Worm (Caenorhabditis elegans) whole organism, late embryonic: ENCODE results near the gene cyp-14A4.
A peak's percentile ranks its signal among the peaks of the same experiment; 100 is the strongest.

Source experiments
- C08G9.2 ChIP-seq: sonication (generic microtip); optimal IDR thresholded peaks from 2 replicates; lab custom pipeline; 2016; ENCODE audit warnings: mild to moderate bottlenecking, missing genetic modification characterization, moderate library complexity, missing compliant biosample characterization
- C38D4.7 ChIP-seq: fragments of 200-800 bp; sonication (Bioruptor generic); optimal IDR thresholded peaks from 2 replicates; lab custom pipeline; 2018; ENCODE audit warnings: mild to moderate bottlenecking, missing genetic modification characterization, moderate library complexity, missing compliant biosample characterization
- F13H6.1 ChIP-seq: sonication (generic microtip); optimal IDR thresholded peaks from 2 replicates; lab custom pipeline; 2016; ENCODE audit warnings: missing genetic modification characterization, missing compliant biosample characterization
- K02D7.2 ChIP-seq: sonication (generic microtip); optimal IDR thresholded peaks from 2 replicates; lab custom pipeline; 2017; ENCODE audit warnings: mild to moderate bottlenecking, missing genetic modification characterization, missing compliant biosample characterization
- K09A11.1 ChIP-seq: sonication (generic microtip); optimal IDR thresholded peaks from 2 replicates; lab custom pipeline; 2017; ENCODE audit warnings: antibody characterized with exemption, mild to moderate bottlenecking, missing genetic modification characterization, missing compliant biosample characterization; ENCODE audit not compliant: insufficient read depth
- T23F11.4 ChIP-seq: fragments of 200-800 bp; sonication (Bioruptor generic); optimal IDR thresholded peaks from 2 replicates; lab custom pipeline; 2018; ENCODE audit warnings: mild to moderate bottlenecking, missing genetic modification characterization, missing compliant biosample characterization
- Y22D7AL.16 ChIP-seq: sonication (generic microtip); optimal IDR thresholded peaks from 2 replicates; lab custom pipeline; 2016; ENCODE audit warnings: missing genetic modification characterization, missing compliant biosample characterization
- ahr-1 ChIP-seq: sonication (generic microtip); optimal IDR thresholded peaks from 2 replicates; lab custom pipeline; 2016; ENCODE audit warnings: missing genetic modification characterization, missing compliant biosample characterization
- ama-1 ChIP-seq: fragments of 150-350 bp; optimal IDR thresholded peaks from 2 replicates; lab custom pipeline; 2014
- ceh-14 ChIP-seq: sonication (generic microtip); optimal IDR thresholded peaks from 2 replicates; lab custom pipeline; 2016; ENCODE audit warnings: missing genotype, missing genetic modification characterization, missing compliant biosample characterization
- ceh-18 ChIP-seq: sonication (generic microtip); optimal IDR thresholded peaks from 2 replicates; lab custom pipeline; 2016; ENCODE audit warnings: missing genetic modification characterization, missing compliant biosample characterization
- ceh-2 ChIP-seq: sonication (generic microtip); optimal IDR thresholded peaks from 2 replicates; lab custom pipeline; 2016; ENCODE audit warnings: missing genotype, missing genetic modification characterization, missing compliant biosample characterization
- ceh-22 ChIP-seq: sonication (generic microtip); optimal IDR thresholded peaks from 2 replicates; lab custom pipeline; 2017; ENCODE audit warnings: missing biosample characterization, missing genetic modification characterization
- ceh-24 ChIP-seq: sonication (generic microtip); optimal IDR thresholded peaks from 2 replicates; lab custom pipeline; 2016; ENCODE audit warnings: mild to moderate bottlenecking, missing genetic modification characterization, missing compliant biosample characterization
- ceh-30 ChIP-seq: fragments of 150-350 bp; optimal IDR thresholded peaks from 2 replicates; lab custom pipeline; 2014; ENCODE audit warnings: missing biosample characterization, missing genetic modification characterization
- ceh-45 ChIP-seq: fragments of 200-800 bp; sonication (Bioruptor generic); IDR thresholded peaks from 2 replicates; pipeline ENCODE4 v1.3.6; 2022; ENCODE audit warnings: missing genetic modification reagents, missing genetic modification characterization, missing compliant biosample characterization
- ceh-6 ChIP-seq: fragments of 200-800 bp; sonication (Bioruptor generic); optimal IDR thresholded peaks from 2 replicates; lab custom pipeline; 2018; ENCODE audit warnings: mild to moderate bottlenecking, missing genetic modification characterization, missing compliant biosample characterization
- ceh-9 ChIP-seq: sonication (generic microtip); optimal IDR thresholded peaks from 2 replicates; lab custom pipeline; 2016; ENCODE audit warnings: mild to moderate bottlenecking, missing genetic modification characterization, inconsistent platforms, missing compliant biosample characterization
- dmd-4 ChIP-seq: sonication (generic microtip); optimal IDR thresholded peaks from 2 replicates; lab custom pipeline; 2016; ENCODE audit warnings: borderline replicate concordance, missing genetic modification characterization, missing compliant biosample characterization
- dve-1 ChIP-seq: sonication (generic microtip); optimal IDR thresholded peaks from 2 replicates; lab custom pipeline; 2017; ENCODE audit warnings: antibody characterized with exemption, mild to moderate bottlenecking, missing genetic modification characterization, missing compliant biosample characterization
- elt-2 ChIP-seq: sonication (generic microtip); optimal IDR thresholded peaks from 2 replicates; lab custom pipeline; 2016; ENCODE audit warnings: missing genetic modification reagents, missing genetic modification characterization, missing compliant biosample characterization
- elt-4 ChIP-seq: sonication (generic microtip); optimal IDR thresholded peaks from 2 replicates; lab custom pipeline; 2016; ENCODE audit warnings: missing genetic modification characterization, missing compliant biosample characterization
- ets-4 ChIP-seq: sonication (generic microtip); optimal IDR thresholded peaks from 2 replicates; lab custom pipeline; 2016; ENCODE audit warnings: missing genetic modification characterization, missing compliant biosample characterization
- gmeb-2 ChIP-seq: sonication (generic microtip); optimal IDR thresholded peaks from 2 replicates; lab custom pipeline; 2016; ENCODE audit warnings: missing genetic modification characterization, inconsistent platforms, missing compliant biosample characterization
- hlh-13 ChIP-seq: fragments of 200-800 bp; sonication (Bioruptor generic); optimal IDR thresholded peaks from 2 replicates; lab custom pipeline; 2018; ENCODE audit warnings: mild to moderate bottlenecking, missing genetic modification characterization, missing compliant biosample characterization
- hlh-15 ChIP-seq: sonication (generic microtip); optimal IDR thresholded peaks from 2 replicates; lab custom pipeline; 2016; ENCODE audit warnings: missing genetic modification characterization, missing compliant biosample characterization
- hlh-6 ChIP-seq: sonication (generic microtip); optimal IDR thresholded peaks from 2 replicates; lab custom pipeline; 2016; ENCODE audit warnings: missing genotype, missing genetic modification characterization, missing compliant biosample characterization
- lin-11 ChIP-seq: fragments of 200-800 bp; sonication (Bioruptor generic); optimal IDR thresholded peaks from 2 replicates; lab custom pipeline; 2018; ENCODE audit warnings: mild to moderate bottlenecking, missing genetic modification characterization, missing compliant biosample characterization
- madf-2 ChIP-seq: sonication (generic microtip); optimal IDR thresholded peaks from 2 replicates; lab custom pipeline; 2017; ENCODE audit warnings: missing genetic modification characterization, missing compliant biosample characterization
- nfya-1 ChIP-seq: sonication (generic microtip); optimal IDR thresholded peaks from 2 replicates; lab custom pipeline; 2017; ENCODE audit warnings: missing genetic modification characterization, mild to moderate bottlenecking, missing compliant biosample characterization, antibody characterized with exemption, moderate library complexity
- nhr-11 ChIP-seq: fragments of 150-350 bp; optimal IDR thresholded peaks from 2 replicates; lab custom pipeline; 2014; ENCODE audit warnings: missing biosample characterization, missing genetic modification characterization
- nhr-232 ChIP-seq: sonication (generic microtip); optimal IDR thresholded peaks from 2 replicates; lab custom pipeline; 2016; ENCODE audit warnings: missing genetic modification characterization, missing compliant biosample characterization
- pat-9 ChIP-seq: fragments of 200-800 bp; sonication (Bioruptor generic); optimal IDR thresholded peaks from 2 replicates; lab custom pipeline; 2018; ENCODE audit warnings: mild to moderate bottlenecking, missing genetic modification characterization, moderate library complexity, missing compliant biosample characterization
- pax-1 ChIP-seq: fragments of 150-350 bp; optimal IDR thresholded peaks from 2 replicates; lab custom pipeline; 2014; ENCODE audit warnings: missing biosample characterization, missing genetic modification characterization
- pha-2 ChIP-seq: sonication (generic microtip); optimal IDR thresholded peaks from 2 replicates; lab custom pipeline; 2017; ENCODE audit warnings: mild to moderate bottlenecking, missing genetic modification characterization, missing compliant biosample characterization
- pqm-1 ChIP-seq: sonication (generic microtip); optimal IDR thresholded peaks from 2 replicates; lab custom pipeline; 2016; ENCODE audit warnings: missing genetic modification characterization, missing compliant biosample characterization
- ref-2 ChIP-seq: sonication (generic microtip); optimal IDR thresholded peaks from 2 replicates; lab custom pipeline; 2016; ENCODE audit warnings: missing genetic modification characterization, missing compliant biosample characterization
- rnt-1 ChIP-seq: sonication (generic microtip); optimal IDR thresholded peaks from 2 replicates; lab custom pipeline; 2016; ENCODE audit warnings: missing genetic modification characterization, missing compliant biosample characterization
- sox-2 ChIP-seq: fragments of 200-800 bp; sonication (Bioruptor generic); IDR thresholded peaks from 2 replicates; pipeline ENCODE4 v1.3.6; 2022; ENCODE audit warnings: missing genetic modification reagents, missing genetic modification characterization, missing compliant biosample characterization
- tbx-2 ChIP-seq: sonication (generic microtip); optimal IDR thresholded peaks from 2 replicates; lab custom pipeline; 2016; ENCODE audit warnings: missing genetic modification characterization, missing compliant biosample characterization
- tbx-7 ChIP-seq: sonication (generic microtip); optimal IDR thresholded peaks from 2 replicates; lab custom pipeline; 2016; ENCODE audit warnings: missing genotype, missing genetic modification characterization, missing compliant biosample characterization
- unc-55 ChIP-seq: sonication (generic microtip); optimal IDR thresholded peaks from 2 replicates; lab custom pipeline; 2017; ENCODE audit warnings: missing biosample characterization, missing genetic modification reagents, missing genetic modification characterization
- unc-86 ChIP-seq: sonication (generic microtip); optimal IDR thresholded peaks from 2 replicates; lab custom pipeline; 2016; ENCODE audit warnings: missing genetic modification characterization, missing compliant biosample characterization
- ztf-16 ChIP-seq: sonication (generic microtip); optimal IDR thresholded peaks from 2 replicates; lab custom pipeline; 2017; ENCODE audit warnings: missing genetic modification characterization, missing compliant biosample characterization

The cyp-14A4 gene

DNA sequence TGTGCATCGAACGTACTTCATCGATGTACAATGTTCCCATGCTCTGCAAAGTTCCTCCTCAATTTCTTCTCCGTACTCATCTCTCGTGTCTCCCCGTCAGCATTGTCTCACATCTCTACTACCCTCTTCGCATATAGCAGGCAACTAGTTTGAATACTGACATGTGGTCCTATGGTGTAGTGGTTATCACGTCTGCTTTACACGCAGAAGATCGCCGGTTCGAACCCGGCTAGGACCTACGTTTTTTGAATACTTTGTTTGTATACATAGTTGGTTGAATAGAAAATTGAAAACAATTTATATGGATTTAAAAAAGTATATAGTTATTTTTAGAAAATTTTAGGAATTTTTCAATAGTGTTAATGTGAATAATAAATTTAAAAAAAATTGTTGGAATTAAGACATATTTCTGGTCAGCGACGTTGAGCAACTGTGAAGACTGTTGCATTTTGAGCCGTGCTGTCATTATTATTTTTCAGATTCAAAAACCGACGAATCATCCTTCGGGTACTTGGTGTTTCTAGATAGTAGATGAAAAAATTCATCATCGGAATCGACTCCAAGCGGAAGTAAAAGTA is 23.0 kb upstream of the cyp-14A4 start (continued):
- TF ChIP-seq nfya-1 (tag; lab: Kevin White, UChicago): peak; percentile 80
- peak; percentile 88 for TF ChIP-seq C38D4.7 (GFP tag; lab: Kevin White, UChicago)
- TF ChIP-seq ceh-45 (GFP tag; lab: Robert Waterston, UW): peak; percentile 89
- peak; percentile 88 for TF ChIP-seq T23F11.4 (GFP tag; lab: Kevin White, UChicago)
- TF ChIP-seq Y22D7AL.16 (tag; lab: Kevin White, UChicago): peak; percentile 90
- TF ChIP-seq ceh-9: peak; percentile 77
- TF ChIP-seq ceh-24 (tag; lab: Kevin White, UChicago): peak; percentile 83
- TF ChIP-seq ref-2: peak; percentile 83
- TF ChIP-seq nhr-11: no peak
- TF ChIP-seq ceh-30 (tag; lab: Kevin White, UChicago): peak; percentile 54
- TF ChIP-seq dmd-4 (tag; lab: Kevin White, UChicago): peak; percentile 89
- TF ChIP-seq hlh-13 (GFP tag; lab: Kevin White, UChicago): peak; percentile 82
- peak; percentile 82 for TF ChIP-seq nhr-232 (tag; lab: Kevin White, UChicago)
- peak; percentile 62 for TF ChIP-seq unc-55 (GFP tag; lab: Kevin White, UChicago)
- peak; percentile 93 for TF ChIP-seq pat-9 (tag; lab: Kevin White, UChicago)
- peak; percentile 83 for TF ChIP-seq K09A11.1 (tag; lab: Kevin White, UChicago)
- TF ChIP-seq C08G9.2: peak; percentile 71
- no peak for TF ChIP-seq elt-4
- TF ChIP-seq lin-11 (tag; lab: Kevin White, UChicago): peak; percentile 90
- TF ChIP-seq madf-2 (tag; lab: Kevin White, UChicago): peak; percentile 89
- peak; percentile 80 for TF ChIP-seq rnt-1
- TF ChIP-seq F13H6.1 (tag; lab: Kevin White, UChicago): peak; percentile 72
- TF ChIP-seq ceh-18 (tag; lab: Kevin White, UChicago): peak; percentile 78
- peak; percentile 94 for TF ChIP-seq elt-2 (tag; lab: Kevin White, UChicago)
- TF ChIP-seq ceh-6 (GFP tag; lab: Kevin White, UChicago): peak; percentile 94
- peak; percentile 91 for TF ChIP-seq unc-86 (tag; lab: Kevin White, UChicago)
- TF ChIP-seq ztf-16 (tag; lab: Kevin White, UChicago): peak; percentile 88
- TF ChIP-seq ceh-14: peak; percentile 78
- TF ChIP-seq dve-1 (tag; lab: Kevin White, UChicago): peak; percentile 95
- peak; percentile 84 for TF ChIP-seq pha-2
- no peak for TF ChIP-seq ceh-22 (tag; lab: Kevin White, UChicago)
- TF ChIP-seq tbx-7: peak; percentile 29
- peak; percentile 52 for TF ChIP-seq ets-4 (tag; lab: Kevin White, UChicago)
- TF ChIP-seq pqm-1 (tag; lab: Kevin White, UChicago): peak; percentile 53
- peak; percentile 89 for TF ChIP-seq K02D7.2 (tag; lab: Kevin White, UChicago)

DNA sequence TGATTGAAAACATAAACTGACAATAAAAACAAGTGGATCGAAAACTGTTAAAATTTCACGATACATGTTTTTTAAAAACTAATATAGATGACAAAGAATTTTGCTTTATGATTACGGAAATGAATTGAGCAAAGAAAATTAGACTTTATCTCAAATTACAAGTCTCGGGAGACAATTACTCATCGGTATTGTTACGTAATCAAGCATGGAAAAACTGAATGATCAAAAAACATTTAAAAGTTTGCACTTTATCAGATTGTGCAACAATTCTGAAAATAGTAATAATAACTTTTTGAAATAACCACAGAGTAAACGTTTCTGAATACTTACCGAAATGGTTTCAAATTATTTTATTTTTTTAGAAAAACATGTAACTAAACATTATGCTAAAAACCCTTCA is 21.8 kb upstream of the cyp-14A4 start, which contains the start of gene srd-43:
Gene srd-43 (minus strand): TSS at position 66 of the 400 bp plus-strand sequence.
- TF ChIP-seq hlh-6 (tag; lab: Kevin White, UChicago) (no peak), madf-2 (tag; lab: Kevin White, UChicago) (no peak), gmeb-2 (tag; lab: Kevin White, UChicago) (no peak), ceh-30 (tag; lab: Kevin White, UChicago) (no peak), ahr-1 (no peak), C08G9.2 (no peak), unc-86 (tag; lab: Kevin White, UChicago) (no peak), C38D4.7 (GFP tag; lab: Kevin White, UChicago) (no peak), rnt-1 (no peak), tbx-7 (no peak), ceh-2 (tag; lab: Kevin White, UChicago) (no peak), ceh-24 (tag; lab: Kevin White, UChicago) (no peak), tbx-2 (tag; lab: Kevin White, UChicago) (no peak), ceh-14 (no peak), elt-2 (tag; lab: Kevin White, UChicago) (no peak), pax-1 (no peak), hlh-15 (no peak), sox-2 (no peak), ama-1 (lab: Kevin White, UChicago) (no peak)
